Worm (Caenorhabditis elegans) whole organism, mixed stage, embryonic: ENCODE results near the gene ipla-6.
A peak's percentile ranks its signal among the peaks of the same experiment; 100 is the strongest.

Source experiments
- M03D4.4 ChIP-seq: sonication (generic microtip); optimal IDR thresholded peaks from 2 replicates; lab custom pipeline; 2017; ENCODE audit warnings: mild to moderate bottlenecking, missing genetic modification characterization, missing compliant biosample characterization
- bed-3 ChIP-seq: fragments of 200-800 bp; sonication (Bioruptor generic); optimal IDR thresholded peaks from 3 replicates; lab custom pipeline; 2018; ENCODE audit warnings: mild to moderate bottlenecking, missing genetic modification characterization, moderate library complexity, missing compliant biosample characterization
- blmp-1 ChIP-seq: fragments of 150-350 bp; optimal IDR thresholded peaks from 2 replicates; lab custom pipeline; 2014; ENCODE audit warnings: missing biosample characterization, missing genetic modification characterization
- ceh-39 ChIP-seq: fragments of 150-350 bp; optimal IDR thresholded peaks from 2 replicates; lab custom pipeline; 2014; ENCODE audit warnings: missing biosample characterization, missing genetic modification characterization
- ceh-43 ChIP-seq: fragments of 200-800 bp; sonication (Bioruptor generic); optimal IDR thresholded peaks from 2 replicates; lab custom pipeline; 2018; ENCODE audit warnings: mild to moderate bottlenecking, missing genetic modification characterization, moderate library complexity, missing compliant biosample characterization
- ceh-83 ChIP-seq: fragments of 200-800 bp; sonication (Bioruptor generic); optimal IDR thresholded peaks from 2 replicates; lab custom pipeline; 2018; ENCODE audit warnings: mild to moderate bottlenecking, missing genetic modification characterization, missing compliant biosample characterization
- ces-1 ChIP-seq: fragments of 150-350 bp; optimal IDR thresholded peaks from 2 replicates; lab custom pipeline; 2014; ENCODE audit warnings: missing biosample characterization, missing genetic modification reagents, missing genetic modification characterization
- cnd-1 ChIP-seq: fragments of 200-800 bp; sonication (Bioruptor generic); optimal IDR thresholded peaks from 2 replicates; lab custom pipeline; 2018; ENCODE audit warnings: mild to moderate bottlenecking, missing genetic modification characterization, missing compliant biosample characterization
- drap-1 ChIP-seq: fragments of 200-800 bp; sonication (Bioruptor generic); optimal IDR thresholded peaks from 3 replicates; lab custom pipeline; 2018; ENCODE audit warnings: mild to moderate bottlenecking, missing genetic modification characterization, missing compliant biosample characterization
- elt-1 ChIP-seq: sonication (generic microtip); optimal IDR thresholded peaks from 2 replicates; lab custom pipeline; 2017; ENCODE audit warnings: missing genetic modification characterization, mild to moderate bottlenecking, missing compliant biosample characterization, antibody characterized with exemption, moderate library complexity, borderline replicate concordance; ENCODE audit not compliant: insufficient read depth
- ham-2 ChIP-seq: fragments of 200-800 bp; sonication (Bioruptor generic); optimal IDR thresholded peaks from 2 replicates; lab custom pipeline; 2018; ENCODE audit warnings: mild to moderate bottlenecking, missing genetic modification characterization, missing compliant biosample characterization
- hlh-1 ChIP-seq: fragments of 150-350 bp; optimal IDR thresholded peaks from 2 replicates; lab custom pipeline; 2014; ENCODE audit warnings: missing biosample characterization, missing genetic modification reagents, missing genetic modification characterization
- lin-13 ChIP-seq: fragments of 150-350 bp; optimal IDR thresholded peaks from 2 replicates; lab custom pipeline; 2014; ENCODE audit warnings: missing biosample characterization, missing genetic modification characterization
- lin-32 ChIP-seq: fragments of 200-800 bp; sonication (Bioruptor generic); optimal IDR thresholded peaks from 2 replicates; lab custom pipeline; 2018; ENCODE audit warnings: mild to moderate bottlenecking, missing genetic modification characterization, missing compliant biosample characterization
- lsy-2 ChIP-seq: fragments of 150-350 bp; optimal IDR thresholded peaks from 2 replicates; lab custom pipeline; 2014; ENCODE audit warnings: missing biosample characterization, missing genetic modification characterization
- mep-1 ChIP-seq: fragments of 150-350 bp; optimal IDR thresholded peaks from 2 replicates; lab custom pipeline; 2017; ENCODE audit warnings: missing biosample characterization, missing genetic modification reagents, missing genetic modification characterization, inconsistent platforms
- mls-2 ChIP-seq: sonication (generic microtip); optimal IDR thresholded peaks from 2 replicates; lab custom pipeline; 2016; ENCODE audit warnings: mild to moderate bottlenecking, missing genetic modification characterization, moderate library complexity, missing compliant biosample characterization
- nhr-2 ChIP-seq: fragments of 150-350 bp; optimal IDR thresholded peaks from 2 replicates; lab custom pipeline; 2014; ENCODE audit warnings: missing biosample characterization, missing genetic modification characterization
- nhr-237 ChIP-seq: fragments of 150-350 bp; optimal IDR thresholded peaks from 2 replicates; lab custom pipeline; 2014; ENCODE audit warnings: missing biosample characterization, missing genetic modification characterization
- nhr-28 ChIP-seq: fragments of 150-350 bp; optimal IDR thresholded peaks from 2 replicates; lab custom pipeline; 2014; ENCODE audit warnings: missing biosample characterization, missing genetic modification characterization
- nhr-76 ChIP-seq: sonication (generic microtip); optimal IDR thresholded peaks from 2 replicates; lab custom pipeline; 2017; ENCODE audit warnings: missing biosample characterization, missing genetic modification characterization
- pha-4 ChIP-seq: fragments of 150-350 bp; optimal IDR thresholded peaks from 2 replicates; lab custom pipeline; 2018; ENCODE audit warnings: missing biosample characterization, missing genetic modification reagents, missing genetic modification characterization
- sem-2 ChIP-seq: fragments of 200-800 bp; sonication (Bioruptor generic); optimal IDR thresholded peaks from 2 replicates; lab custom pipeline; 2018; ENCODE audit warnings: mild to moderate bottlenecking, missing genetic modification characterization, missing compliant biosample characterization
- snpc-4 ChIP-seq: fragments of 150-350 bp; optimal IDR thresholded peaks from 2 replicates; lab custom pipeline; 2014; ENCODE audit warnings: missing biosample characterization, missing genetic modification characterization
- sptf-1 ChIP-seq: sonication (generic microtip); optimal IDR thresholded peaks from 2 replicates; lab custom pipeline; 2017; ENCODE audit warnings: mild to moderate bottlenecking, missing genetic modification characterization, moderate library complexity, missing compliant biosample characterization
- tbx-8 ChIP-seq: fragments of 200-800 bp; sonication (Bioruptor generic); optimal IDR thresholded peaks from 2 replicates; lab custom pipeline; 2018; ENCODE audit warnings: mild to moderate bottlenecking, missing genetic modification characterization, moderate library complexity, missing compliant biosample characterization
- unc-120 ChIP-seq: sonication (generic microtip); optimal IDR thresholded peaks from 2 replicates; lab custom pipeline; 2017; ENCODE audit warnings: missing genetic modification characterization, missing compliant biosample characterization; ENCODE audit not compliant: poor library complexity, severe bottlenecking
- unc-62 ChIP-seq: fragments of 150-350 bp; optimal IDR thresholded peaks from 2 replicates; lab custom pipeline; 2014; ENCODE audit warnings: missing biosample characterization, missing genetic modification reagents, missing genetic modification characterization
- zip-8 ChIP-seq: fragments of 150-350 bp; optimal IDR thresholded peaks from 2 replicates; lab custom pipeline; 2014; ENCODE audit warnings: missing biosample characterization, missing genetic modification characterization

ipla-6 gene

DNA sequence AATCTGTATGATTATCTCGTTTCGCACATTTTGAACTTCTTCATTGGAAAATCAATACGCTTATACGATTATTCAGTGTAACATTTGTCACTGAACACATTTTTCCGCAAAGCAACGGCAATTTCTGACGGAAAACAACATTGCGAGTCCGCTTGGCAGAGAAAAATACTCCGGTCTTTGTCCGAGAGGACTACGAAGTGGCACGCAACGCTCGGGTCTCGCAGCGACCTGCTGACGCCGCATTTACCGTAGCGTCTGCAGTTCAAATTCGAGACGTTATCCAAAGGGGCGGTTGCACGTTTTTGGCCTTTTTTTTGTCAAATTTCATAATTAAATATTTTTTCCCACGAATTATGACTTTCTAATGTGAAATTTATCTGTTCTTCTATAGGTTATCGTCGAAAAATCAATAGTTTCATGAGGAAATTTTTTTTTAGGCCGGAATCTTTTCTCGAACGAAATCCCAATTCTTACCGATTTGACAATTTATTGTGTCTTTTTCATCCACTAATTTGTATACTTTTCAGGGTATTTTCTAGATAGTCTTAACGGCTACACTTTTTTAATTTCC is 13.7 kb upstream of the ipla-6 start, which contains the start of gene sqd-1 (continued):
- TF ChIP-seq bed-3 (GFP tag; lab: Kevin White, UChicago) (peak; percentile 22), zip-8 (tag; lab: Kevin White, UChicago) (no peak), snpc-4 (tag; lab: Kevin White, UChicago) (no peak), nhr-237 (tag; lab: Kevin White, UChicago) (peak; percentile 93), lin-13 (tag; lab: Kevin White, UChicago) (peak; percentile 92), lin-32 (GFP tag; lab: Kevin White, UChicago) (peak; percentile 47), nhr-76 (tag; lab: Kevin White, UChicago) (no peak)

DNA sequence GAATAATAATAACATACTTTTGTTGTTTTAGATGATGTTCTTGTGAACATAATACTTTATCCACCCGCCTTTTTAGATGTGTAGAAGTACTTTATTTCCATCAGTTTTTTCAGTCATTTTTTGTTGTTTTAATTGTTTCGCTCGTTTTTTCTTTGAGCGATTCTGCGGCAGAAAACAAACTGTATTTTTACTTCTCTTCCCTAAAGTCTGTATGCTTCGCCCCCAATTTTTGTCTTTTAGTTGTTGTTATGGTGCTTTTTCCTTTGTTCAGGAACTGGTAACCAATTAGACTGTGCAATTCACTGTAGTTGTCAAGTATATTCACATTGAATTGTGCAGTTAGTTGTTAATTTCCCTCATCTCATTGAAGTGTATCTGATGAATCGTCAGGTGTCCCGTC is 11.7 kb upstream of the ipla-6 start:
- TF ChIP-seq ceh-39 (tag; lab: Kevin White, UChicago), result no peak
- no peak for TF ChIP-seq nhr-237 (tag; lab: Kevin White, UChicago)
- no peak for TF ChIP-seq drap-1 (GFP tag; lab: Kevin White, UChicago)
- TF ChIP-seq nhr-2, result no peak
- TF ChIP-seq sem-2 (GFP tag; lab: Kevin White, UChicago), result no peak
- no peak for TF ChIP-seq zip-8 (tag; lab: Kevin White, UChicago)
- no peak for TF ChIP-seq lsy-2 (tag; lab: Kevin White, UChicago)
- no peak for TF ChIP-seq bed-3 (GFP tag; lab: Kevin White, UChicago)
- TF ChIP-seq snpc-4 (tag; lab: Kevin White, UChicago), result no peak
- no peak for TF ChIP-seq lin-13 (tag; lab: Kevin White, UChicago)
- no peak for TF ChIP-seq tbx-8 (GFP tag; lab: Kevin White, UChicago)

DNA sequence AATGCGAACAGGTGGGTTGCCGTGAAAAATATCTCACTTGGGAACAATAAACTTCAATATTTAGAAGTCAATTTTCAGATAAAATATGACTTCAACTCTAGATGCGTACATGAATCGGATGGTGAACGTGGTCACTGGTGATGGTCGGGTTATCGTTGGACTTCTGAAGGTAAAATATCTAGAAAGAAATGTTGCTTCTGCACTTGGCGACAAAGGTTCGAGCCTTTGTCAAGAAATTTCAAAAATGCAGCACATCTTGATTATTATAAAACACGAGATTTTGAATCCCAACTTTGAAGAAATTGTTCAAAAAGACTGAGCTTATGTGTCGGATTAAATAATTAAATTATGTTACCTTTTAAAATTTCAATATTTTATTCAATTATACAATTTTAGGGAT is 11.0 kb upstream of the ipla-6 start, which contains the start of gene lsm-8:
TSS of gene lsm-8 (plus strand) at position 79 of the 400 bp plus-strand sequence.
- TF ChIP-seq ceh-39 (tag; lab: Kevin White, UChicago) (no peak), sem-2 (GFP tag; lab: Kevin White, UChicago) (no peak)

DNA sequence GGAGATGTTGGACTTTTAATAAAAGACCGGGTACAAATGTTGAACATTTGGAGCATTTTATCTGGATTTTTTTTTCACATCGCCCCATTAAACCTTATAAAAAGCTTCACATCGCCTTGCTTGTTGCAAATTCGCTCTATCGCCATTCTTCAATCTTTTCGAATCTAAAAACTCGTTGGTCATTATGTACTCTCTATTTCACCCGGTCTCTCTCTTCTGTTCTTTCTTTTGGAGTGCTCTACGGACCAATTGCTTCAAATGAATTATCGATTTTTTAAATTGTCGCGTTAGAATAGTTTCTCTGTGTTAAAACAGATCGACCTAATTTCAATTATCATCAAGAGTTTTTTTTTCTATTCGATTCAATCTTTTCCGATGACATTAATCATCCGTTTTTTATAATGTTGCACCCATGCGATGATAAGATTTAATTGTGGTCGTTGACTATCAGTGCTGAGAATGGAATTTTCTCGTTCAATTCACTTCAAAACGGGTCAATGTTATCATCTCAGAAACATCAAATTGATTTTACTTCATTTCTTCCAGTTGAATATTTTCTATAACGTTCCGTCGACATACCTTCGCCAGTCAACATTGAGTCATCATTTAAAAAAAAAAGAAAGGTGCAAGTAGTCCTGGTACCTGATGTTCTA is 10.0 kb upstream of the ipla-6 start:
- no peak for TF ChIP-seq tbx-8 (GFP tag; lab: Kevin White, UChicago)
- no peak for TF ChIP-seq blmp-1 (tag; lab: Kevin White, UChicago)
- TF ChIP-seq pha-4 (tag; lab: Kevin White, UChicago), result no peak
- peak; percentile 25 for TF ChIP-seq mep-1 (tag; lab: Kevin White, UChicago)
- no peak for TF ChIP-seq ceh-83 (GFP tag; lab: Kevin White, UChicago)
- TF ChIP-seq zip-8 (tag; lab: Kevin White, UChicago), result no peak
- no peak for TF ChIP-seq nhr-28 (tag; lab: Kevin White, UChicago)
- TF ChIP-seq ceh-39 (tag; lab: Kevin White, UChicago), result peak; percentile 55
- no peak for TF ChIP-seq lin-13 (tag; lab: Kevin White, UChicago)
- no peak for TF ChIP-seq sptf-1 (tag; lab: Kevin White, UChicago)
- no peak for TF ChIP-seq ceh-43 (GFP tag; lab: Kevin White, UChicago)
- no peak for TF ChIP-seq snpc-4 (tag; lab: Kevin White, UChicago)
- no peak for TF ChIP-seq mls-2 (tag; lab: Kevin White, UChicago)
- peak; percentile 73 for TF ChIP-seq ces-1 (GFP tag; lab: Kevin White, UChicago)
- no peak for TF ChIP-seq nhr-2
- TF ChIP-seq unc-120 (tag; lab: Kevin White, UChicago), result no peak
- TF ChIP-seq bed-3 (GFP tag; lab: Kevin White, UChicago), result no peak
- TF ChIP-seq elt-1 (tag; lab: Kevin White, UChicago), result peak; percentile 15
- no peak for TF ChIP-seq hlh-1 (tag; lab: Kevin White, UChicago)
- no peak for TF ChIP-seq unc-62 (GFP tag; lab: Kevin White, UChicago)

DNA sequence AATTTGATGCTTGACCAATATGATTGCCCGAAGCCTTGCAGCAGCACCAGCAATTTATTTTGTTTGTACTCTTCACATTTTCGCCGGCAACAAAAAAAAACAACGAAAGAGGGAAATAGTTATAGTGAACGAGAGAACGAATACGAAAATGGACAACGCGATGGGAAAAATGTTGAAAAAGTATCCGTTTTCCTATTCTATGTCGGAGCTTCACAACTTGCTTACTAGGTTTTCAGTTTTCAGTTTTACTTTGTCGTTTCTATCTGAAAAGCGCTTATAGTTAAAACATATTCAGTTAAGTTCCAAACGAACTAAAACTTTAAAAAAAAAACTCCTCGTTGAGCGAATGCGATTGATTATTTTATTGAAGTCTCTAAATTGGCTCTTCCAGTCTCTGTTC is 9.3 kb upstream of the ipla-6 start:
- TF ChIP-seq ham-2 (GFP tag; lab: Kevin White, UChicago), result no peak
- TF ChIP-seq sem-2 (GFP tag; lab: Kevin White, UChicago), result no peak
- no peak for TF ChIP-seq cnd-1 (tag; lab: Kevin White, UChicago)
- TF ChIP-seq lin-13 (tag; lab: Kevin White, UChicago), result no peak
- no peak for TF ChIP-seq M03D4.4 (tag; lab: Kevin White, UChicago)
- no peak for TF ChIP-seq nhr-237 (tag; lab: Kevin White, UChicago)
- TF ChIP-seq blmp-1 (tag; lab: Kevin White, UChicago), result no peak
- no peak for TF ChIP-seq lsy-2 (tag; lab: Kevin White, UChicago)
- TF ChIP-seq mep-1 (tag; lab: Kevin White, UChicago), result no peak
